Fruit fly (Drosophila melanogaster) whole organism, pupa: ENCODE results near the gene gish.

ENCODE experiments used
- CG10348 ChIP-seq: fragments of 200-800 bp; sonication (Bioruptor generic); IDR thresholded peaks from 2 replicates; pipeline ENCODE4 v1.3.6; 2022; ENCODE audit warnings: missing biosample characterization, missing genetic modification characterization
- CG14655 ChIP-seq: fragments of 200-800 bp; sonication (Bioruptor generic); optimal IDR thresholded peaks from 3 replicates; lab custom pipeline; 2017; ENCODE audit warnings: mild to moderate bottlenecking, missing biosample characterization, missing genetic modification reagents, missing genetic modification characterization
- CG4496 ChIP-seq: fragments of 200-800 bp; sonication (Bioruptor generic); IDR thresholded peaks from 3 replicates; pipeline ENCODE4 v1.3.6; 2022; ENCODE audit warnings: missing biosample characterization, missing genetic modification characterization
- D1 ChIP-seq: fragments of 200-800 bp; sonication (Bioruptor generic); optimal IDR thresholded peaks from 2 replicates; lab custom pipeline; 2018; ENCODE audit warnings: missing biosample characterization, mild to moderate bottlenecking, missing genetic modification characterization, moderate library complexity
- EcR ChIP-seq: fragments of 200-800 bp; sonication (Bioruptor generic); optimal IDR thresholded peaks from 3 replicates; lab custom pipeline; 2019; ENCODE audit warnings: missing biosample characterization, missing genetic modification characterization, mild to moderate bottlenecking, moderate library complexity, missing genetic modification reagents
- Ets98B ChIP-seq: fragments of 200-800 bp; sonication (Bioruptor generic); IDR thresholded peaks from 2 replicates; pipeline ENCODE4 v1.3.6; 2022; ENCODE audit warnings: missing biosample characterization, missing genetic modification characterization
- Pif1B ChIP-seq: fragments of 200-800 bp; sonication (Bioruptor generic); optimal IDR thresholded peaks from 3 replicates; lab custom pipeline; 2016; ENCODE audit warnings: missing biosample characterization, missing genetic modification characterization
- Snoo ChIP-seq: fragments of 200-800 bp; sonication (Bioruptor generic); optimal IDR thresholded peaks from 3 replicates; lab custom pipeline; 2017; ENCODE audit warnings: missing biosample characterization, mild to moderate bottlenecking, missing genetic modification characterization, inconsistent platforms

Gene gish

dm6 chr3R:16351044-16351443 is 78.8 kb downstream of the gish start:
- TF ChIP-seq CG4496 (GFP tag; lab: Robert Waterston, UW) (0 out of 3 replicates have a peak, but pooled peaks have one; percentile 27), Ets98B (GFP tag; lab: Robert Waterston, UW) (no peak)

DNA sequence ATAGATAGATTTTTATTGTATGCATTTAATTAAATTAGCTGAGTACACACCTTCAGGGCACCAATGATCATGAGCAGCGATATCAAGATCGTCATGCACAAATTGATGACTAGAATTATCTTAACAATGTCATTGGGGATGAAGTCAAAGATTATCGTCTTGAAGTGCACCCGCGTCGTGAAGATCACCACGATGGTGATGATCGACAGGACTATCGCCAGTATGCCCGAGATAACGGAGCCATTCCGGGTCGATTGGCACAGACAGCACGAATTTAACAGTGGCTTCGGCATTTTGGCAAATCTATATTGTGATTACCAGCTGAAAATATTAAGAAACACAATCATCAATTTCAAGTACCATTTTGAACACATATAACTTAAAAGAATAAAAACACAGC is 79.8 kb downstream of the gish start:
- no peak for TF ChIP-seq D1 (tag; lab: Kevin White, UChicago)
- no peak for TF ChIP-seq Pif1B
- no peak for TF ChIP-seq Snoo (tag; lab: Kevin White, UChicago)

- peak; percentile 39 for TF ChIP-seq EcR (GFP tag; lab: Kevin White, UChicago)
- no peak for TF ChIP-seq CG10348 (GFP tag; lab: Robert Waterston, UW)
Observed at dm6 chr3R:16353195-16353594, 80.9 kb downstream of the gish start.

DNA sequence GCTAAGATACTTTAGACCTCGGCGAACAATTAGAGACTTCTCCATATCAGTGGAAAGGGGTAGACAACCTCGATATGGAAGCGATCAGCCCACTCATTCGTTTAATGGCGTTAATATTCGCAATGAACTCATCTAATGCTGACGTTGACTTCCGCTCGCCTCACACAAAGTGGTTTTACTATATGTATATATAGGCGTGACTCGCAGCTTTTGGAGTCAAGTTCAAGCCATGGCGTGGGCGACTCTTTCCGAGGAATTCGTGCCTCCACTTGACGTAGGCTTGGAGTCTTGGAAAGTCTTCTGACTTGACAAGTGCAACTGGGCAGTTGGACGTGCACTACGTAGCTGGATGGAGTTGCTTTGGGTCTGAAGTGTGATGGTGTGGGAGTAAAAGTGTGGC is 81.4 kb downstream of the gish start:
- TF ChIP-seq Snoo (tag; lab: Kevin White, UChicago) (no peak), CG14655 (GFP tag; lab: Kevin White, UChicago) (no peak)
